Worm (Caenorhabditis elegans): ENCODE results near the gene ZK666.14.

ZK666.14 gene

ce11 chrII:10495912-10496311 lies 1.3 kb downstream of the ZK666.14 start, which contains the start of gene ZK666.12:
TSS of gene ZK666.12 (plus strand) at chrII:10496212.
- no peak for TF ChIP-seq bed-2 (GFP tag; IDR thresholded peaks at IDR 0.05)
- TF ChIP-seq lin-40 (tag; optimal IDR thresholded peaks at IDR 0.05) = no peak

DNA sequence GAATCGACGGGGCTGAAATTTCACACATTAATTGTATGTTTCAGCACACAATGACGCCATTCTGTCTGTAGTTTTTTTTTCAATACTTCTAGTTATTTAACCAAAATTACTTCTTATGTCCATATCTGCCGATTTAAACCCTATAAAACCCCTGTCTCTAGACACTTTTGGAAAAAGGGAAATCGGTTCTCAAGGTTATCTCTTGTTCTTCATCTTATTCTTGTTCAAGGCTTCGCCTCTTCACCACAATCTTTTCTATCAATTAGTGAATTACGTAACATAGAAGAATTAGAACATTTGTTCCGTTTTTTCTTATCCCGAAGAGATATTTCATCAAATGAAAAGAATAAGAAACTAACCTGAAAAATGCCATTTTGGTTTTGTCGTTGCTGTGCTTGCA lies 6.1 kb downstream of the ZK666.14 start:
- TF ChIP-seq lag-1 (GFP tag; IDR thresholded peaks at IDR 0.05) = no peak
- no peak for TF ChIP-seq ceh-40 (GFP tag; IDR thresholded peaks at IDR 0.05)
- TF ChIP-seq cebp-2 (GFP tag; IDR thresholded peaks at IDR 0.05) = no peak
- TF ChIP-seq hrde-1 (tag; optimal IDR thresholded peaks at IDR 0.05; ENCODE audit: borderline replicate concordance) = no peak
- TF ChIP-seq nhr-120 (GFP tag; IDR thresholded peaks at IDR 0.05) = no peak
- TF ChIP-seq lin-40 (tag; optimal IDR thresholded peaks at IDR 0.05) = no peak
- TF ChIP-seq attf-5 (GFP tag; optimal IDR thresholded peaks at IDR 0.05) = no peak
- no peak for TF ChIP-seq F52B5.7 (tag; optimal IDR thresholded peaks at IDR 0.05)
- no peak for TF ChIP-seq mes-4 (tag; optimal IDR thresholded peaks at IDR 0.05)
- TF ChIP-seq dpff-1 (tag; optimal IDR thresholded peaks at IDR 0.05) = no peak
- TF ChIP-seq tbp1 (GFP tag; optimal IDR thresholded peaks at IDR 0.05) = no peak
- TF ChIP-seq nhr-179 (tag; optimal IDR thresholded peaks at IDR 0.05) = no peak
- TF ChIP-seq attf-6 (GFP tag; IDR thresholded peaks at IDR 0.05) = no peak
- TF ChIP-seq atf-7 (tag; optimal IDR thresholded peaks at IDR 0.05) = no peak
- no peak for TF ChIP-seq ztf-18 (tag; optimal IDR thresholded peaks at IDR 0.05)
- no peak for TF ChIP-seq ztf-3 (GFP tag; optimal IDR thresholded peaks at IDR 0.05)
- no peak for TF ChIP-seq pha-4 (tag; optimal IDR thresholded peaks at IDR 0.05)
- no peak for TF ChIP-seq Y53F4B.3 (GFP tag; IDR thresholded peaks at IDR 0.05)

DNA sequence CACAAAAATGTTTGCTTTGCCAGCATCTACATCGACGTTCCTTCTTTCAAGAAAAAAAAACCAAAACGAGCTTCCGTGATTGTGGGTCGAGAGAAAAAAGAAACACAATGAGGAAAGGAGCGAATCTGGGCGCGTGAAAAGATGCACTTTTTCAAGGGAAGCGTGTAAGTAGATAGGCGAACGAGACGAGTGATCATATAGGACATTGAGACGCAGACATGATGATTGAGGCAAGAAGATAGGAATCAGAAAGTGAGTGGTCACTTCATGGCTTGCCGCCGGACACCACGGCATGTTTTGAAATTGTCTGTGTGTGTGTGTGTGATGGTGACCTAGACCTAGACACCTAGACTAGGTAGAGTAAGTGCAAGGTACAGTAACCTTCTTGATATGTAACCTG lies 7.0 kb downstream of the ZK666.14 start:
- TF ChIP-seq dox-1 (GFP tag; IDR thresholded peaks at IDR 0.05) (no peak), tbx-9 (tag; optimal IDR thresholded peaks at IDR 0.05; ENCODE audit: borderline replicate concordance) (no peak), hmg-1.2 (GFP tag; IDR thresholded peaks at IDR 0.05) (peak; percentile 68; the same call in 1 of the 2 replicates), F10E7.11 (tag; optimal IDR thresholded peaks at IDR 0.05) (no peak), nhr-80 (tag; optimal IDR thresholded peaks at IDR 0.05) (peak; percentile 17), ceh-40 (GFP tag; IDR thresholded peaks at IDR 0.05) (no peak), ztf-22 (GFP tag; optimal IDR thresholded peaks at IDR 0.05) (no peak), F55B11.4 (tag; optimal IDR thresholded peaks at IDR 0.05; ENCODE audit: borderline replicate concordance, insufficient read depth) (no peak), ccch-3 (GFP tag; optimal IDR thresholded peaks at IDR 0.05) (no peak), zfh-2 (GFP tag; conservative IDR thresholded peaks at IDR 0.05) (0 out of 2 replicates have a peak, but pooled peaks have one; percentile 17), snpc-1.3 (tag; optimal IDR thresholded peaks at IDR 0.05; ENCODE audit: insufficient read depth) (no peak), egl-18 (GFP tag; IDR thresholded peaks at IDR 0.05) (no peak)

- TF ChIP-seq hrde-1 (tag; optimal IDR thresholded peaks at IDR 0.05; ENCODE audit: borderline replicate concordance) (no peak), F23B12.7 (tag; optimal IDR thresholded peaks at IDR 0.05; ENCODE audit: insufficient read depth) (peak; percentile 12), athp-1 (tag; optimal IDR thresholded peaks at IDR 0.05) (peak; percentile 7), rec-8 (tag; optimal IDR thresholded peaks at IDR 0.05) (no peak), D2030.7 (GFP tag; IDR thresholded peaks at IDR 0.05) (no peak), Y56A3A.18 (GFP tag; IDR thresholded peaks at IDR 0.05) (no peak), nfya-2 (GFP tag; IDR thresholded peaks at IDR 0.05) (no peak), K11D2.4 (GFP tag; IDR thresholded peaks at IDR 0.05) (peak; percentile 65; the same call in 1 of the 2 replicates), F49E8.2 (tag; optimal IDR thresholded peaks at IDR 0.05; ENCODE audit: insufficient read depth) (no peak), repo-1 (tag; optimal IDR thresholded peaks at IDR 0.05) (peak; percentile 47), nfya-1 (tag; optimal IDR thresholded peaks at IDR 0.05; ENCODE audit: borderline replicate concordance, insufficient read depth) (no peak), bed-2 (GFP tag; IDR thresholded peaks at IDR 0.05) (0 out of 2 replicates have a peak, but pooled peaks have one; percentile 9), C06A6.2 (GFP tag; conservative IDR thresholded peaks at IDR 0.05) (peak; percentile 45), somi-1 (GFP tag; optimal IDR thresholded peaks at IDR 0.05) (peak; percentile 75), mcd-1 (GFP tag; IDR thresholded peaks at IDR 0.05) (peak; percentile 81), sptf-2 (GFP tag; optimal IDR thresholded peaks at IDR 0.05) (peak; percentile 71)
Observed at ce11 chrII:10502491-10503063, 8.0 kb downstream of the ZK666.14 start, which contains the start of gene myrf-1. TSS of gene myrf-1 (minus strand) at chrII:10502541.

Measured in whole organism, young adult.